Worm (Caenorhabditis elegans) whole organism, early embryonic: ENCODE results near the gene srz-104.

ENCODE experiments used
- B0310.2 ChIP-seq: sonication (generic microtip); optimal IDR thresholded peaks from 2 replicates; lab custom pipeline; 2016; ENCODE audit warnings: mild to moderate bottlenecking, missing genetic modification characterization, missing compliant biosample characterization
- F13C5.2 ChIP-seq: sonication (generic microtip); optimal IDR thresholded peaks from 2 replicates; lab custom pipeline; 2017; ENCODE audit warnings: mild to moderate bottlenecking, missing genetic modification characterization, inconsistent platforms, missing compliant biosample characterization
- aly-1 ChIP-seq: sonication (generic microtip); optimal IDR thresholded peaks from 2 replicates; lab custom pipeline; 2016; ENCODE audit warnings: missing genetic modification characterization, missing compliant biosample characterization
- ama-1 ChIP-seq: fragments of 150-350 bp; optimal IDR thresholded peaks from 2 replicates; lab custom pipeline; 2014
- ceh-36 ChIP-seq: sonication (generic microtip); optimal IDR thresholded peaks from 2 replicates; lab custom pipeline; 2016; ENCODE audit warnings: missing genetic modification characterization, inconsistent platforms, missing compliant biosample characterization
- ets-7 ChIP-seq: sonication (generic microtip); optimal IDR thresholded peaks from 2 replicates; lab custom pipeline; 2016; ENCODE audit warnings: missing genotype, missing genetic modification characterization, missing compliant biosample characterization
- flt-1 ChIP-seq: fragments of 200-800 bp; sonication (Bioruptor generic); IDR thresholded peaks from 2 replicates; pipeline ENCODE4 v1.3.6; 2022; ENCODE audit warnings: missing genetic modification characterization, missing compliant biosample characterization
- hmg-4 ChIP-seq: fragments of 200-800 bp; sonication (Bioruptor generic); optimal IDR thresholded peaks from 2 replicates; lab custom pipeline; 2018; ENCODE audit warnings: mild to moderate bottlenecking, missing genetic modification characterization, missing compliant biosample characterization
- scrt-1 ChIP-seq: fragments of 200-800 bp; sonication (Bioruptor generic); IDR thresholded peaks from 2 replicates; pipeline ENCODE4 v1.3.6; 2022; ENCODE audit warnings: missing genetic modification characterization, missing compliant biosample characterization
- sea-1 ChIP-seq: fragments of 200-800 bp; sonication (Bioruptor generic); conservative IDR thresholded peaks from 2 replicates; pipeline ENCODE4 v1.3.6; 2022; ENCODE audit warnings: missing genetic modification characterization, missing compliant biosample characterization
- tbx-37 ChIP-seq: fragments of 200-800 bp; sonication (Bioruptor generic); conservative IDR thresholded peaks from 2 replicates; pipeline ENCODE4 v1.3.6; 2022; ENCODE audit warnings: missing genetic modification reagents, missing genetic modification characterization, missing compliant biosample characterization
- tra-4 ChIP-seq: sonication (generic microtip); optimal IDR thresholded peaks from 2 replicates; lab custom pipeline; 2017; ENCODE audit warnings: missing genetic modification characterization, missing compliant biosample characterization

DNA sequence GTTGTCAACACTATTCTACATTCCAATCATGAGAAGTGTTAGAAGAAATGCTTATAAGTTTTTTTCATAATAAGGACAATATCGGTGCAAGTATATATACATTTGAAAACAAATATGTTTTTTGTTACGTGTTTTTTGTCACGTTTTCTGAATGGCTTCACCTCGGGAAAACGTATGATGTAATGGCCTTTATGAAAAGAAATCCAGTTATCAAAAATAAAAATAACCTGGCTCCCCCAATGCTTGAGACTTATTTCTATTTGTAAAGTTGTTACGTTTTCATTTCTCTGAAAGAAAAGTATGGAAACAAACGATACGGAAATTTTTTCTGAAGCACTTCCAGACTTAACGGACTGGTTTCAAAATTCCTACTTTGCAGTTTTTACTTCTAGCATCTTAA lies 24.6 kb upstream of the srz-104 start, which contains the start of gene srz-72:
- TF ChIP-seq ets-7 (tag; lab: Kevin White, UChicago) (no peak), sea-1 (GFP tag; lab: Robert Waterston, UW) (no peak), F13C5.2 (no peak), flt-1 (GFP tag; lab: Robert Waterston, UW) (no peak), scrt-1 (no peak), aly-1 (tag; lab: Kevin White, UChicago) (no peak), ama-1 (lab: Kevin White, UChicago) (no peak), tbx-37 (GFP tag; lab: Robert Waterston, UW) (no peak), B0310.2 (tag; lab: Kevin White, UChicago) (no peak), hmg-4 (GFP tag; lab: Kevin White, UChicago) (no peak), ceh-36 (tag; lab: Kevin White, UChicago) (no peak), tra-4 (tag; lab: Kevin White, UChicago) (no peak)
